Fruit fly (Drosophila melanogaster) whole organism, embryonic: Measurements from ENCODE around the gene ninaB.

Experiments
- Awh ChIP-seq: fragments of 200-800 bp; sonication (Bioruptor generic); IDR thresholded peaks from 2 replicates; pipeline ENCODE4, ENCODE4 v1.3.6; 2022; ENCODE audit warnings: missing biosample characterization, missing genetic modification characterization
- BEAF-32 ChIP-seq: fragments of 200-800 bp; sonication (Bioruptor generic); optimal IDR thresholded peaks from 3 replicates; lab custom pipeline; 2017; ENCODE audit warnings: missing biosample characterization, missing genetic modification characterization, mild to moderate bottlenecking, moderate library complexity, missing genetic modification reagents
- BtbVII ChIP-seq: fragments of 200-800 bp; sonication (Bioruptor generic); optimal IDR thresholded peaks from 3 replicates; lab custom pipeline; 2017; ENCODE audit warnings: missing biosample characterization, mild to moderate bottlenecking, missing genetic modification characterization
- CG13123 ChIP-seq: fragments of 200-800 bp; sonication (Bioruptor generic); optimal IDR thresholded peaks from 2 replicates; lab custom pipeline; 2016; ENCODE audit warnings: missing biosample characterization, missing genetic modification characterization
- CG13287 ChIP-seq: fragments of 200-800 bp; sonication (Bioruptor generic); IDR thresholded peaks from 2 replicates; pipeline ENCODE4 v1.3.6; 2022; ENCODE audit warnings: missing biosample characterization, missing genetic modification characterization; ENCODE audit not compliant: partially characterized antibody
- CG1792 ChIP-seq: fragments of 200-800 bp; sonication (Bioruptor generic); optimal IDR thresholded peaks from 2 replicates; lab custom pipeline; 2016; ENCODE audit warnings: missing biosample characterization, missing genetic modification characterization
- CG2120 ChIP-seq: fragments of 200-800 bp; sonication (Bioruptor generic); optimal IDR thresholded peaks from 3 replicates; lab custom pipeline; 2016; ENCODE audit warnings: missing biosample characterization, missing genetic modification characterization
- CG2202 ChIP-seq: fragments of 200-800 bp; sonication (Bioruptor generic); optimal IDR thresholded peaks from 2 replicates; lab custom pipeline; 2018; ENCODE audit warnings: missing biosample characterization, mild to moderate bottlenecking, missing genetic modification characterization
- CG31441 ChIP-seq: fragments of 200-800 bp; sonication (Bioruptor generic); IDR thresholded peaks from 2 replicates; pipeline ENCODE4 v1.3.6; 2022; ENCODE audit warnings: missing biosample characterization, missing genetic modification characterization
- CG34376 ChIP-seq: fragments of 200-800 bp; sonication (Bioruptor generic); optimal IDR thresholded peaks from 2 replicates; lab custom pipeline; 2018; ENCODE audit warnings: missing biosample characterization, mild to moderate bottlenecking, missing genetic modification characterization
- CG4282 ChIP-seq: fragments of 200-800 bp; sonication (Bioruptor generic); optimal IDR thresholded peaks from 2 replicates; lab custom pipeline; 2016; ENCODE audit warnings: missing biosample characterization, missing genetic modification characterization
- CG7556 ChIP-seq: fragments of 200-800 bp; sonication (Bioruptor generic); optimal IDR thresholded peaks from 2 replicates; lab custom pipeline; 2017; ENCODE audit warnings: missing biosample characterization, mild to moderate bottlenecking, missing genetic modification characterization
- CG7745 ChIP-seq: fragments of 200-800 bp; sonication (Bioruptor generic); optimal IDR thresholded peaks from 2 replicates; lab custom pipeline; 2018; ENCODE audit warnings: missing biosample characterization, mild to moderate bottlenecking, missing genetic modification characterization, moderate library complexity
- CG7963 ChIP-seq: fragments of 200-800 bp; sonication (Bioruptor generic); IDR thresholded peaks from 3 replicates; pipeline ENCODE4 v1.3.6; 2022; ENCODE audit warnings: missing biosample characterization, missing genetic modification characterization; ENCODE audit not compliant: partially characterized antibody
- CG7987 ChIP-seq: fragments of 200-800 bp; sonication (Bioruptor generic); optimal IDR thresholded peaks from 2 replicates; lab custom pipeline; 2018; ENCODE audit warnings: missing biosample characterization, mild to moderate bottlenecking, missing genetic modification characterization, moderate library complexity
- CG8359 ChIP-seq: fragments of 200-800 bp; sonication (Bioruptor generic); optimal IDR thresholded peaks from 2 replicates; lab custom pipeline; 2017; ENCODE audit warnings: missing biosample characterization, mild to moderate bottlenecking, missing genetic modification characterization, borderline replicate concordance
- CG8924 ChIP-seq: fragments of 200-800 bp; optimal IDR thresholded peaks from 3 replicates; lab custom pipeline; 2019; ENCODE audit warnings: missing biosample characterization, mild to moderate bottlenecking, missing genetic modification characterization, moderate library complexity
- CG9215 ChIP-seq: fragments of 200-800 bp; sonication (Bioruptor generic); IDR thresholded peaks from 2 replicates; pipeline ENCODE4 v1.3.6; 2022; ENCODE audit warnings: missing biosample characterization, missing genetic modification characterization
- CHES-1-like ChIP-seq: fragments of 200-800 bp; sonication (Bioruptor generic); optimal IDR thresholded peaks from 2 replicates; lab custom pipeline; 2016; ENCODE audit warnings: missing biosample characterization, missing genetic modification characterization
- Dp ChIP-seq: fragments of 200-800 bp; sonication (Bioruptor generic); optimal IDR thresholded peaks from 2 replicates; lab custom pipeline; 2018; ENCODE audit warnings: missing biosample characterization, mild to moderate bottlenecking, missing genetic modification characterization, moderate library complexity
- Dref ChIP-seq: fragments of 200-800 bp; sonication (Bioruptor generic); IDR thresholded peaks from 2 replicates; pipeline ENCODE4 v1.3.6; 2022; ENCODE audit warnings: missing biosample characterization, missing genetic modification characterization
- Ets97D ChIP-seq: fragments of 200-800 bp; sonication (Bioruptor generic); optimal IDR thresholded peaks from 3 replicates; lab custom pipeline; 2016; ENCODE audit warnings: missing biosample characterization, missing genetic modification characterization
- Fer3 ChIP-seq: fragments of 200-800 bp; sonication (Bioruptor generic); optimal IDR thresholded peaks from 2 replicates; lab custom pipeline; 2018; ENCODE audit warnings: missing biosample characterization, mild to moderate bottlenecking, missing genetic modification characterization, moderate library complexity
- HHEX ChIP-seq: fragments of 200-800 bp; sonication (Bioruptor generic); optimal IDR thresholded peaks from 3 replicates; lab custom pipeline; 2017; ENCODE audit warnings: missing biosample characterization, mild to moderate bottlenecking, missing genetic modification characterization, missing genetic modification reagents
- HLH54F ChIP-seq: fragments of 200-800 bp; sonication (Bioruptor generic); optimal IDR thresholded peaks from 3 replicates; lab custom pipeline; 2016; ENCODE audit warnings: missing biosample characterization, missing genetic modification characterization
- HmgD ChIP-seq: fragments of 200-800 bp; sonication (Bioruptor generic); optimal IDR thresholded peaks from 3 replicates; lab custom pipeline; 2016; ENCODE audit warnings: missing biosample characterization, missing genetic modification characterization
- Hr51 ChIP-seq, 2 experiments: fragments of 200-800 bp; sonication (Bioruptor generic); optimal IDR thresholded peaks; 2 replicates in 1 of 2; 3 replicates in 1 of 2; lab custom pipeline; 2016 to 2018; ENCODE audit warnings: missing biosample characterization in 2 of 2, missing genetic modification characterization in 2 of 2, mild to moderate bottlenecking in 1 of 2, moderate library complexity in 1 of 2
- PHDP ChIP-seq: fragments of 200-800 bp; sonication (Bioruptor generic); optimal IDR thresholded peaks from 3 replicates; lab custom pipeline; 2018; ENCODE audit warnings: missing biosample characterization, mild to moderate bottlenecking, missing genetic modification characterization, moderate library complexity
- Usf ChIP-seq: fragments of 200-800 bp; sonication (Bioruptor generic); optimal IDR thresholded peaks from 2 replicates; lab custom pipeline; 2017; ENCODE audit warnings: missing genotype, missing biosample characterization, missing genetic modification characterization
- ash1 ChIP-seq: fragments of 200-800 bp; sonication (Bioruptor generic); optimal IDR thresholded peaks from 2 replicates; lab custom pipeline; 2018; ENCODE audit warnings: missing biosample characterization, mild to moderate bottlenecking, missing genetic modification characterization
- cas ChIP-seq: fragments of 200-800 bp; sonication (Bioruptor generic); IDR thresholded peaks from 2 replicates; pipeline ENCODE4 v1.3.6; 2022; ENCODE audit warnings: missing biosample characterization, missing genetic modification characterization
- chif ChIP-seq, 2 experiments: fragments of 200-800 bp; sonication (Bioruptor generic); optimal IDR thresholded peaks; 3 replicates each; lab custom pipeline; 2016; ENCODE audit warnings: missing biosample characterization in 2 of 2, missing genetic modification characterization in 2 of 2
- dan ChIP-seq: fragments of 200-800 bp; sonication (Bioruptor generic); IDR thresholded peaks from 2 replicates; pipeline ENCODE4 v1.3.6; 2022; ENCODE audit warnings: missing biosample characterization, missing genetic modification characterization
- en ChIP-seq: fragments of 200-800 bp; sonication (Bioruptor generic); optimal IDR thresholded peaks from 2 replicates; lab custom pipeline; 2016; ENCODE audit warnings: missing biosample characterization, missing genetic modification characterization
- fd3F ChIP-seq: fragments of 200-800 bp; sonication (Bioruptor generic); optimal IDR thresholded peaks from 2 replicates; lab custom pipeline; 2018; ENCODE audit warnings: missing biosample characterization, mild to moderate bottlenecking, missing genetic modification characterization, moderate library complexity
- gcm ChIP-seq: fragments of 200-800 bp; sonication (Bioruptor generic); optimal IDR thresholded peaks from 2 replicates; lab custom pipeline; 2019; ENCODE audit warnings: missing biosample characterization, mild to moderate bottlenecking, missing genetic modification characterization, moderate library complexity
- grn ChIP-seq: fragments of 200-800 bp; sonication (Bioruptor generic); optimal IDR thresholded peaks from 3 replicates; lab custom pipeline; 2017; ENCODE audit warnings: missing biosample characterization, missing genetic modification characterization
- kah ChIP-seq: fragments of 200-800 bp; sonication (Bioruptor generic); optimal IDR thresholded peaks from 2 replicates; lab custom pipeline; 2018; ENCODE audit warnings: missing biosample characterization, mild to moderate bottlenecking, missing genetic modification characterization
- luna ChIP-seq: fragments of 200-800 bp; sonication (Bioruptor generic); optimal IDR thresholded peaks from 2 replicates; lab custom pipeline; 2016; ENCODE audit warnings: missing biosample characterization, missing genetic modification characterization
- mam ChIP-seq: fragments of 200-800 bp; sonication (Bioruptor generic); optimal IDR thresholded peaks from 3 replicates; lab custom pipeline; 2016; ENCODE audit warnings: missing biosample characterization, missing genetic modification characterization
- nau ChIP-seq: fragments of 200-800 bp; sonication (Bioruptor generic); optimal IDR thresholded peaks from 3 replicates; lab custom pipeline; 2017; ENCODE audit warnings: missing biosample characterization, mild to moderate bottlenecking, missing genetic modification characterization, missing genetic modification reagents
- otp ChIP-seq: fragments of 200-800 bp; sonication (Bioruptor generic); IDR thresholded peaks from 3 replicates; pipeline ENCODE4, ENCODE4 v1.3.6; 2022; ENCODE audit warnings: missing biosample characterization, missing genetic modification characterization
- pita ChIP-seq: fragments of 200-800 bp; sonication (Bioruptor generic); optimal IDR thresholded peaks from 2 replicates; lab custom pipeline; 2017; ENCODE audit warnings: missing biosample characterization, mild to moderate bottlenecking, missing genetic modification characterization
- sens ChIP-seq: fragments of 200-800 bp; sonication (Bioruptor generic); peaks from one replicate; lab custom pipeline; 2016; ENCODE audit warnings: missing biosample characterization, missing genetic modification characterization
- seq ChIP-seq: fragments of 200-800 bp; sonication (Bioruptor generic); IDR thresholded peaks from 2 replicates; pipeline ENCODE4 v1.3.6; 2022; ENCODE audit warnings: missing biosample characterization, missing genetic modification characterization
- sima ChIP-seq: fragments of 200-800 bp; sonication (Bioruptor generic); optimal IDR thresholded peaks from 2 replicates; lab custom pipeline; 2016; ENCODE audit warnings: missing biosample characterization, missing genetic modification characterization
- sisA ChIP-seq: fragments of 200-800 bp; sonication (Bioruptor generic); IDR thresholded peaks from 2 replicates; pipeline ENCODE4 v1.3.6; 2022; ENCODE audit warnings: missing biosample characterization, missing genetic modification characterization
- trh ChIP-seq: fragments of 200-800 bp; sonication (Bioruptor generic); optimal IDR thresholded peaks from 2 replicates; lab custom pipeline; 2016; ENCODE audit warnings: missing biosample characterization, missing genetic modification characterization

The ninaB gene

DNA sequence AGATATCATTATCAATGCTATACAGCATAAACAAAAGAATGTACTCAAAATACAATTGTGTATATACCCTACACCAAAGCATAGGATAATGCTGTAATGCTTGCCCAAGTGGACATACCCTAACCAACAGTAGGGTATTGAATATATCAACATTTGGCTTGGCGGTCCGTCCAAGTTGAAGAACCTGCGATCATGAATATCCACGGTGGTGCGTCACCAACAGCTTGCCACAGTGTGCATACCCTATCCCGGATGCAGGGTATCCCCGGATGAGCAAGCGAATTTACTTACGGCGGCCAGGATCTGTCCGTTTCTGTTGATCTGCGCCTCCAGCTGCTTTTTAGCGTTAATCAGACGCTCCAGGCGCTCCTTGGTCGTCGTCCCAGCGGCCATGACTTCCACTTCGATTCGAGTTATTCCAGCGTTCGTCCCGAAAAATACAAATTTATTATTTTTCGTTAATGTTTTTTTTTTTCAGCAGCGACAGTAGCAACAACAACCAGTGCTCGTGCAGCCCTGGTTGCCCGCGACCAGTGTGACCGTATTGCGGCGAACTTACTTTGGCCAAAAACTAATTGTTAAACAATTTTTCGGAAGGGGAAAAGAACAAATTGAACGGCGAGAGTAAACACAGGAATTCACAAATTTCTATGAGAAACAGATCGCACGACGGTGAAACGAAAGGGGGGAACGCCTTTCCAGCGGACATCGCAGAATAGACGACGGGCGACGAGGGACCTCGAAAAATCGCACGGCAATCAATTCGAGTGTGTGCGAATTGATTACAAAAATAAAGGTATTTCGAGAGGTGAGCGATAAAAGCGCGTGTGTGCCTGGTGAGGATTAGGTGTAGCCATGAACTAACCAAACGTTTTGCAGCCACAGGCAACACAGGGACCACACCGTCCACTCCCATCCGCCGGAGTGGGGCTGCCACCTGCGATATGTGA is 24.0 kb upstream of the ninaB start, which contains the start of the genes Lkb1 and CG9588 (continued):
- no peak for TF ChIP-seq kah (GFP tag; lab: Kevin White, UChicago)
- TF ChIP-seq CHES-1-like (GFP tag; lab: Kevin White, UChicago), result peak; percentile 46
- TF ChIP-seq ash1, result no peak
- TF ChIP-seq mam, result peak; percentile 35
- no peak for TF ChIP-seq gcm (GFP tag; lab: Kevin White, UChicago)
- TF ChIP-seq CG13123 (GFP tag; lab: Kevin White, UChicago), result no peak
- TF ChIP-seq otp (GFP tag; lab: Robert Waterston, UW), result peak; percentile 77
- TF ChIP-seq grn, result no peak
- TF ChIP-seq CG7963 (GFP tag; lab: Robert Waterston, UW), result no peak
- peak; percentile 28 for TF ChIP-seq CG7556 (GFP tag; lab: Kevin White, UChicago)
- no peak for TF ChIP-seq Dref
- TF ChIP-seq BEAF-32 (GFP tag; lab: Kevin White, UChicago), result peak; percentile 18
- TF ChIP-seq Hr51 (GFP tag; optimal IDR thresholded peaks at IDR 0.05; lab: Kevin White, UChicago), result no peak
- peak; percentile 89 for TF ChIP-seq sens (GFP tag; lab: Kevin White, UChicago)
- peak; percentile 40 for TF ChIP-seq Ets97D (GFP tag; lab: Kevin White, UChicago)
- TF ChIP-seq Awh (GFP tag; lab: Robert Waterston, UW), result peak; percentile 85
- peak; percentile 36 for TF ChIP-seq fd3F
- TF ChIP-seq cas (GFP tag; lab: Robert Waterston, UW), result peak; percentile 21; the same call in 1 of the 2 replicates
- no peak for TF ChIP-seq sima (GFP tag; lab: Kevin White, UChicago)
- peak; percentile 35 for TF ChIP-seq HHEX (GFP tag; lab: Kevin White, UChicago)
- TF ChIP-seq CG2202 (tag; lab: Kevin White, UChicago), result no peak
- TF ChIP-seq Dp (GFP tag; lab: Kevin White, UChicago), result peak; percentile 17
- no peak for TF ChIP-seq CG4282 (GFP tag; lab: Kevin White, UChicago)
- no peak for TF ChIP-seq PHDP (tag; lab: Kevin White, UChicago)
- TF ChIP-seq HLH54F (GFP tag; lab: Kevin White, UChicago), result peak; percentile 68
- TF ChIP-seq CG7987 (GFP tag; lab: Kevin White, UChicago), result no peak
- no peak for TF ChIP-seq luna (GFP tag; lab: Kevin White, UChicago)
- peak; percentile 54; the same call in 1 of the 2 replicates for TF ChIP-seq seq (GFP tag; lab: Robert Waterston, UW)
- no peak for TF ChIP-seq CG7745
- peak; percentile 70 for TF ChIP-seq CG9215 (GFP tag; lab: Robert Waterston, UW)
- TF ChIP-seq dan (GFP tag; lab: Robert Waterston, UW), result 0 out of 2 replicates have a peak, but pooled peaks have one; percentile 42
- peak; percentile 87 for TF ChIP-seq sisA (GFP tag; lab: Robert Waterston, UW)
- TF ChIP-seq CG8359, result no peak
- no peak for TF ChIP-seq HmgD (GFP tag; lab: Kevin White, UChicago)
- TF ChIP-seq chif (GFP tag; optimal IDR thresholded peaks at IDR 0.05; lab: Kevin White, UChicago), result peak; percentile 46 to 52
- no peak for TF ChIP-seq Usf
- no peak for TF ChIP-seq nau
- TF ChIP-seq CG1792 (GFP tag; lab: Kevin White, UChicago), result no peak
- peak; percentile 45 for TF ChIP-seq Fer3 (tag; lab: Kevin White, UChicago)
- peak; percentile 72 for TF ChIP-seq CG2120 (GFP tag; lab: Kevin White, UChicago)
- no peak for TF ChIP-seq CG34376 (GFP tag; lab: Kevin White, UChicago)
- TF ChIP-seq en, result no peak
- TF ChIP-seq CG13287 (GFP tag; lab: Robert Waterston, UW), result peak; percentile 45; the same call in 1 of the 2 replicates
- TF ChIP-seq CG31441 (GFP tag; lab: Robert Waterston, UW), result no peak
- no peak for TF ChIP-seq pita (GFP tag; lab: Kevin White, UChicago)
- peak; percentile 56 for TF ChIP-seq trh (GFP tag; lab: Kevin White, UChicago)
- TF ChIP-seq CG8924 (tag; lab: Kevin White, UChicago), result peak; percentile 61
- TF ChIP-seq BtbVII (GFP tag; lab: Kevin White, UChicago), result no peak
